Worm (Caenorhabditis elegans) whole organism, midembryonic: ENCODE data around the gene F56B3.2.

Experiments used
- T22C8.4 ChIP-seq: fragments of 200-800 bp; sonication (Bioruptor generic); IDR thresholded peaks from 2 replicates; pipeline ENCODE4 v1.3.6; 2022; ENCODE audit warnings: missing genetic modification characterization, missing compliant biosample characterization
- cog-1 ChIP-seq: sonication (generic microtip); optimal IDR thresholded peaks from 2 replicates; lab custom pipeline; 2016; ENCODE audit warnings: missing genetic modification characterization, missing compliant biosample characterization
- flt-1 ChIP-seq: fragments of 200-800 bp; sonication (Bioruptor generic); IDR thresholded peaks from 2 replicates; pipeline ENCODE4 v1.3.6; 2022; ENCODE audit warnings: missing genetic modification characterization, missing compliant biosample characterization
- klf-2 ChIP-seq: fragments of 200-800 bp; sonication (Bioruptor generic); conservative IDR thresholded peaks from 2 replicates; pipeline ENCODE4 v1.3.6; 2022; ENCODE audit warnings: missing genetic modification reagents, missing genetic modification characterization, missing compliant biosample characterization
- med-1 ChIP-seq: sonication (generic microtip); optimal IDR thresholded peaks from 2 replicates; lab custom pipeline; 2017; ENCODE audit warnings: missing genetic modification characterization, mild to moderate bottlenecking, missing compliant biosample characterization, antibody characterized with exemption, missing genetic modification reagents; ENCODE audit not compliant: insufficient read depth
- ref-1 ChIP-seq: fragments of 200-800 bp; sonication (Bioruptor generic); conservative IDR thresholded peaks from 2 replicates; pipeline ENCODE4 v1.3.6; 2022; ENCODE audit warnings: missing genetic modification reagents, missing genetic modification characterization, missing compliant biosample characterization
- tab-1 ChIP-seq: fragments of 200-800 bp; sonication (Bioruptor generic); IDR thresholded peaks from 2 replicates; pipeline ENCODE4 v1.3.6; 2022; ENCODE audit warnings: missing genetic modification characterization, missing compliant biosample characterization
- ztf-23 ChIP-seq: fragments of 200-800 bp; sonication (Bioruptor generic); IDR thresholded peaks from 2 replicates; pipeline ENCODE4 v1.3.6; 2022; ENCODE audit warnings: missing genetic modification reagents, missing genetic modification characterization, missing compliant biosample characterization
- ztf-29 ChIP-seq: fragments of 200-800 bp; sonication (Bioruptor generic); IDR thresholded peaks from 2 replicates; pipeline ENCODE4 v1.3.6; 2022; ENCODE audit warnings: missing genetic modification reagents, missing genetic modification characterization, missing compliant biosample characterization

DNA sequence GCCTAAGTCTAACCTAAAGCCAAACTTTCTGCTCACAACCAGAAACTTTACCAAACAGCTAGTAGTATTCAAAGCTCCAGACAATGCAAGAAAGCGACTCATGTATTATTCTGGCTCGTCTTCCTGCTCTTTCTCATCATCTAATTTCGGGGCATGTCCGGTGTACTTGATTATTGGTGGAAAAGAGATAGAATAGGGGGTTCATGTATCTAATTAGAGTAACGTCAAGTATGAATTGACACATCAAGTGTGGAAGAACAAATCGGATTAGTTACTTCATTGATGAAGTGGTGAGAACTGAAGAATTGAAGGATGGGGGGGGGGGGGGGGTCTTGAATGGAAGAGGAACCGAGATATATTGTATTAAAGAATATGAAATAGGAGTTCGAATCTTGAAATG is 53.0 kb downstream of the F56B3.2 start:
- no peak for TF ChIP-seq ztf-23 (GFP tag; lab: Robert Waterston, UW)
- no peak for TF ChIP-seq flt-1
- TF ChIP-seq cog-1 = no peak
- TF ChIP-seq T22C8.4 (GFP tag; lab: Robert Waterston, UW) = no peak
- no peak for TF ChIP-seq tab-1 (GFP tag; lab: Robert Waterston, UW)
- no peak for TF ChIP-seq med-1 (GFP tag; lab: Kevin White, UChicago)
- TF ChIP-seq ref-1 (GFP tag; lab: Robert Waterston, UW) = no peak
- TF ChIP-seq ztf-29 = no peak
- TF ChIP-seq klf-2 (GFP tag; lab: Robert Waterston, UW) = no peak
